Fruit fly (Drosophila melanogaster): ENCODE results near the gene mEFG1.

mEFG1 gene

DNA sequence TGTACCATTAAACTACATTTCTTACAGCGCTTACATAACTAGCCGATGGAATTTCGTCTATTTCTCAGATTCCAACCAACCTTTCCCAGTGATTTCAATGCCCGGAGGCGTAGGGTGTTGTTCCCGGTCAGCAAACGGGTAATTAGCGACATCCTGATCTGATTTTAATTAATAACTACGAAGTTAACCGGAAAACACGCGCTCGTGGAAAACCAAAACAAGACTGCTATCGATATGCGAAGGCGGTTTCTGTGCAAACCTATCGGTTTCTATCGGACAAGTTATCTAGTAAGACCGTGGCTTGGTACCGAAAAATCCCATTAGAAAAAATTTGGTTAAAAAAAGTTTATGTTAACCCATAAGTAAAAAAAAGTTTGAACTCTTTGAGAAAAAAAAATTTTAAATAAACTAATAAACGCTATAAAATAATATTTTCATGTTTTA, at the start of gene mEFG1:
Gene mEFG1, minus strand, starts transcription at position 253 of the 444 bp plus-strand sequence.
- TF ChIP-seq ttk (optimal IDR thresholded peaks at IDR 0.05) = no peak
- no peak for TF ChIP-seq Sin3A (optimal IDR thresholded peaks at IDR 0.05)
- TF ChIP-seq insv (optimal IDR thresholded peaks at IDR 0.05) = no peak
- TF ChIP-seq Myc (optimal IDR thresholded peaks at IDR 0.05) = no peak
- no peak for TF ChIP-seq psq (optimal IDR thresholded peaks at IDR 0.05)
- TF ChIP-seq h (optimal IDR thresholded peaks at IDR 0.05) = no peak

DNA sequence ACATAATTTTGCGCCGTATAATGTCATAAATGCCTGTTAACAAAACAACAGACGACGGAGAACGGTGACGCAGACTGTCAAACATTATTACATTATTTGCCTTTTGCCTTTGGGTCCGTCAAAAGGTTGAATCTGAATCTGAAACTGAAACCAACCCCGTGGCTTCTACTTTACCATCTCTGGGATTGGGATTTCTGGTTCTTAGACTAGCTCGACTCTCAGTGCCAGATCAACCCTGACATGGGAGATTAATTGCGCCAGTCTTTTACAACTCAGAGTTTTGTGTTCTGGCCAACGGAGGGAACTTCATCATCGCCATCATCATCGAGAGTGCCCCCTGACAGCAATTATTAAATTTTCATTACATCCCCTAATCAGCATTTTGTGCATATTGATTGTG, 49.6 kb upstream of the mEFG1 start:
- no peak for TF ChIP-seq psq (optimal IDR thresholded peaks at IDR 0.05)
- TF ChIP-seq ttk (optimal IDR thresholded peaks at IDR 0.05) = no peak
- no peak for TF ChIP-seq insv (optimal IDR thresholded peaks at IDR 0.05)
- no peak for TF ChIP-seq Myc (optimal IDR thresholded peaks at IDR 0.05)
- TF ChIP-seq Sin3A (optimal IDR thresholded peaks at IDR 0.05) = no peak
- no peak for TF ChIP-seq h (optimal IDR thresholded peaks at IDR 0.05)

DNA sequence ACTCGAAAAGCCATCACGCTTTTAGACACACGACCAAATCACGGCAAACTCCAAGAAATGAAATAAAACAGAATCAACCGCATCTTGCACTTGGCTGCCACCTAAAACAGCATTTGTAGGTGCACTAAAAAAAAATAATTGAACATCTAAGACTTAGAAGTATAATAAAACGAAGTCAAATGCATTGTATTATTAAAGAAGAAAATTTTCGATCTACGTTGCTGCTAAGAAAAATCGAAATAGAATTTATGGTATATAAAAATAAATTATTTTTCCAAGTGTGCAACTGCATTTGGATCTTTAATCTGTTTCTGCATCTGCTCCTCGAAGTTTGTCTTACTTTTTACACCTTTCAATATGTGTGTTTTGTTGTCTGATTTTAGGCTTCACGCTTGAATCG, 47.4 kb upstream of the mEFG1 start:
- TF ChIP-seq Sin3A (optimal IDR thresholded peaks at IDR 0.05) = no peak
- TF ChIP-seq ttk (optimal IDR thresholded peaks at IDR 0.05) = no peak
- no peak for TF ChIP-seq h (optimal IDR thresholded peaks at IDR 0.05)
- no peak for TF ChIP-seq insv (optimal IDR thresholded peaks at IDR 0.05)
- TF ChIP-seq psq (optimal IDR thresholded peaks at IDR 0.05) = no peak
- TF ChIP-seq Myc (optimal IDR thresholded peaks at IDR 0.05) = no peak

DNA sequence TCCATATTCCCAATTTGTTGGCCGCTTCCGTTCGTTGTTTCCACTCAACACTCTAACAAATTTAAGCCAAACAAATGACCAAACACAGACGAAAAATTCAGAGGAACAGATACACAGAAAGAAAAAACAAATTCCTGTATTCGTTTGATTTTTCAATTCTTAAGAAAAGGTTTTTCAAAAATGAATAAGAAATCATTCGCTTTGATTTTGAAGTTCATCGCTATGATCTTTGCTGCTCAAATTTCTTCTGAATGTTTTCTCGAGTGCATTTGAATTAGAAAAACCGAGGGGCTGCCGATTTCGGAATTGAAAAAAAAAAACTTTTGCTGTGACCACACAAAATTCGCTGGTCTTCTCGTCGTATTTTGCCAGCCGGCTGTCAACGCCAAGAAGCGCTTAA, 43.1 kb upstream of the mEFG1 start:
- no peak for TF ChIP-seq psq (optimal IDR thresholded peaks at IDR 0.05)
- no peak for TF ChIP-seq Myc (optimal IDR thresholded peaks at IDR 0.05)
- no peak for TF ChIP-seq insv (optimal IDR thresholded peaks at IDR 0.05)
- no peak for TF ChIP-seq Sin3A (optimal IDR thresholded peaks at IDR 0.05)
- no peak for TF ChIP-seq h (optimal IDR thresholded peaks at IDR 0.05)
- TF ChIP-seq ttk (optimal IDR thresholded peaks at IDR 0.05) = no peak

DNA sequence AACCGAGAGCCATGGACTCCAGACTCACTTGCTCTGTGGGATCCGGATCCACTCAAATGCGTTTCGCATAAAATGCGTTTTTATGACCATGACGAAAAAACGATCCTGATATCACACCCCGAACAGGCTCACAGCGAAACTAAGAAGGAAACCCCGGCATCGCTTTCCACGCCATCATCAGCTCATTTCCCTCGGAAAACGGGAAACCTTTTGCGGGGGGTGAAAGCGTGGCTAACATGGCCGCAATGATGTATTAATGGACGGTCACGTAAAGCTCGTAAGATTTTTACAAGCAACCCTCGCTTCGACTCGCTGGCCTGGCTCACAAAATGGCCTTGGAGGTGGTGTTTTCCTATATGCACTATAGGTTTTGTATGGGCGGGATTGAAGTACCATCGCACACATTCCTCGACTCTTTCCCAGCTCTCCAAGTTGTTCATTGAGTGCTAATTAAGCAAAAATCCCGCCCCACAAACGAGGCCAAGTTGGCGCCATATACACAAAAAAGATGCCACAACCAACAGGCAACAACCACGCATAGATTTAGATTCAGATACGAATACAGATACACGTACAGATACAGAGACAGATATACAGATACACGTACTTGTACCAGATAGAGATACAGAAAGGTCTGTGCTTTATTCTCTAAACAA, 42.1 kb upstream of the mEFG1 start:
- TF ChIP-seq insv (optimal IDR thresholded peaks at IDR 0.05) (no peak), psq (optimal IDR thresholded peaks at IDR 0.05) (no peak), h (optimal IDR thresholded peaks at IDR 0.05) (no peak), ttk (optimal IDR thresholded peaks at IDR 0.05) (no peak), Myc (optimal IDR thresholded peaks at IDR 0.05) (no peak), Sin3A (optimal IDR thresholded peaks at IDR 0.05) (no peak)

DNA sequence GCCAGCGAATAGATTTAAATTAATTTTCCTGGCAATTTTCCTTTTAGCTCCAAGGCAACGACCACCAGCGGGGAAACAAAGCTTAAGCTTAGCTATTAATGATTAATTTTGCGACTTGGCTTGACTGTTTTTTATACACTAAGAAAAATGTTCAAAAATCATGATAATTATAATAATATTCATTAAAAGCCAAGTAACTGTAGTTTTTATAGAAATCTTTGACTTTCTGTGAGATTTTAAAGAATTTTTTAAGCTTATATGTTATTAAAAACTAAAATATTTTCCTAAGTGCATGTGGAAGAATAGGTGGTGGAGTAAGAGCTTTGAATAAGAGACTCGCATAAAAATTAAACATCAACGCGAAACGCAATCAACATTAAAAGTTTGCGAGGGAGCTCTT, 41.5 kb upstream of the mEFG1 start:
- TF ChIP-seq Myc (optimal IDR thresholded peaks at IDR 0.05) (no peak), Sin3A (optimal IDR thresholded peaks at IDR 0.05) (no peak), h (optimal IDR thresholded peaks at IDR 0.05) (no peak), psq (optimal IDR thresholded peaks at IDR 0.05) (no peak), ttk (optimal IDR thresholded peaks at IDR 0.05) (no peak), insv (optimal IDR thresholded peaks at IDR 0.05) (no peak)

DNA sequence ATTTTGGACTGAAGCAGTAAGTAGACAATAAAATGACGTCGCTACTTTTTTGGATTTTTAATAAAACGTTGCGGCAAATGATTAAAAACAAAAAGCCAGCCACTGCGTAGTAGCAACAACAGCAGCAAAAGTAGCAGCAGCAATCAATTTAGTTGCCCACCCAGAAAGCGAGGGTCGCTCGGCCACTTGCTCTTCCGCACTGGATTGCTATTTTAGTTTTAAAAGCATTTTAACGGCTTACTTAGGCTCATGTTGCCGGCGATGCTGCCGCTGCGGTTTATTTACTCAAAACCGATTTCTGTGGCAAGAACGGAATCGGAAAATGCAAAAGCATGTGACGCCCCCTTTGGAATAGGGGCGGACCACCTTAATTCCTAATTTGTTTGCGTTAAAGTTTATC, 39.7 kb upstream of the mEFG1 start:
- no peak for TF ChIP-seq h (optimal IDR thresholded peaks at IDR 0.05)
- TF ChIP-seq insv (optimal IDR thresholded peaks at IDR 0.05) = no peak
- no peak for TF ChIP-seq psq (optimal IDR thresholded peaks at IDR 0.05)
- TF ChIP-seq Myc (optimal IDR thresholded peaks at IDR 0.05) = no peak
- no peak for TF ChIP-seq ttk (optimal IDR thresholded peaks at IDR 0.05)
- TF ChIP-seq Sin3A (optimal IDR thresholded peaks at IDR 0.05) = no peak

DNA sequence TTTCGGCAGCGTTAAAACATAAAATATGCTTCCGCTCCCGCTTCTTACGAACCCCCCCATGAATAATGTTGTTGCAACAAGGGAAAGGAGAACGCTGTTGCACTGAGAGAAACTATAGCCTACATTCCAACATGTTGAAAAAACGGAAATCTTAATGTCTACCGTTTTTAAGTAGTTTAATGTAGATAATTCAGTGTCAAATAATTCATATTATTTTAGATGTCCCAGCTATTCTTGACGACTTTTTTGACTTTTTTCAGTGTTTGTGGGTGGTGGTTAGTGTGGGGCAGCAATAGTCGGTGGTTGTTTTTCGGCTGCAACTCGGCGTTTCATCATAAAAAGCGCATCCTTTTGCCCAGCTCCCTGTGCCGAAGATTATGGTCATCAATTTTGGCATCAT, 39.1 kb upstream of the mEFG1 start:
- TF ChIP-seq Sin3A (optimal IDR thresholded peaks at IDR 0.05) = no peak
- TF ChIP-seq ttk (optimal IDR thresholded peaks at IDR 0.05) = no peak

DNA sequence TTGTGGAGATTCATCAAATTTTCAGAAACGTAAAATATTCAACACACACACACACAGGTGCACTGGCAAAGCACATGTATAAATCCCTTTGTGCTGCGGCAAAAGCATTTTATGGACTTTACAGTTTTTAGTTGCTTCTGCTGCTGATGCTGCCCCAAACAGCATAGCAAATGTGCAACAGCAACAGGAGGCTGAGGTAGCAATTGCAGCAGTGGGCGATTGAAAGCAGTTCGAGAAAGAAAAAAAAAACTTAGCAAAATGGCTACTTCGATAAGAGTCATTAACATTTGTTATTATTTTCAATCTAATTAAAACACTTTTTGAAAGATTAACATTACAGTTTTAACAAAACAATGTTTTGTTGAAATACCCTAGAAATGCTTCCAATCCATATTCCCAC, 37.4 kb upstream of the mEFG1 start:
- TF ChIP-seq ttk (optimal IDR thresholded peaks at IDR 0.05) = no peak
- no peak for TF ChIP-seq insv (optimal IDR thresholded peaks at IDR 0.05)
- no peak for TF ChIP-seq Myc (optimal IDR thresholded peaks at IDR 0.05)
- no peak for TF ChIP-seq h (optimal IDR thresholded peaks at IDR 0.05)
- TF ChIP-seq psq (optimal IDR thresholded peaks at IDR 0.05) = no peak

DNA sequence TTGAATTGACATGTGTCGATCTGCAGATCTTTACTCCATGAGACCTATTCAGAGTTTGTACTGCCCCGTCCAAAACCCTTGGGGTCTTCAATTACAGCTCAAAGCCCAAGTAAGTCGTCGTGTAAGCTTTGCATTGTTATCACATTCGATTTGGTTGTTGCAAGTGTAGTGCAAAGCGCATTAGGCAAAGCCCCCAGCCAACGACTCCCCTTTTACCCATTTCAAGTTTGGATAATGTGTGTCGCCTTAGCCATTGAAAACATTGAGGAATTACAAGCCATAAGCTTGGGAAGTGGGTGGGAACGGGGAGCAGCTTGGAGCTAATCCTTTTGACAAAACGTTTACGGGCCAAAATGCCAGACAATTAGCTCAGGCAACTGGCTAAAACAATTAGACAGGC, 36.6 kb upstream of the mEFG1 start:
- TF ChIP-seq Sin3A (optimal IDR thresholded peaks at IDR 0.05) = no peak
- no peak for TF ChIP-seq insv (optimal IDR thresholded peaks at IDR 0.05)
- no peak for TF ChIP-seq ttk (optimal IDR thresholded peaks at IDR 0.05)
- TF ChIP-seq psq (optimal IDR thresholded peaks at IDR 0.05) = no peak
- TF ChIP-seq Myc (optimal IDR thresholded peaks at IDR 0.05) = no peak
- TF ChIP-seq h (optimal IDR thresholded peaks at IDR 0.05) = no peak

DNA sequence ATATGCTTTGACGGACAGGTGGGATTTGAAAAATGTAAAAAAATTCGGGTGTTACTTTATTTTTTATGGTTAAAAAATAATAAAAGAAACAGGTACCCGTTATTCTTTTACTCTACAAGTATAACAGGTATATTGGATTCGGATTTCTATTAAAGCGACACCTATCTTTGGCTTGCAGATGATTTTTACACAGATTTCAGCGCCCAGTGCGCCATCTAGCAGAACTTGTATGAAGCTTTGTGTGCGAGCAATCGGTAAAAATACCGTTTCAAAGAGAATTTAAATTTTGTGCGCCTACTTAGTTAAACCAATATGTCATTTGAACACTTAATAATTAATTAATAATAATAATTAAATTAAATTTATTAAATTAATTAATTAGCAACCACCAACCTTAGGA, 35.2 kb upstream of the mEFG1 start:
- TF ChIP-seq Sin3A (optimal IDR thresholded peaks at IDR 0.05) (no peak), insv (optimal IDR thresholded peaks at IDR 0.05) (no peak), Myc (optimal IDR thresholded peaks at IDR 0.05) (no peak), psq (optimal IDR thresholded peaks at IDR 0.05) (no peak), ttk (optimal IDR thresholded peaks at IDR 0.05) (no peak), h (optimal IDR thresholded peaks at IDR 0.05) (no peak)

DNA sequence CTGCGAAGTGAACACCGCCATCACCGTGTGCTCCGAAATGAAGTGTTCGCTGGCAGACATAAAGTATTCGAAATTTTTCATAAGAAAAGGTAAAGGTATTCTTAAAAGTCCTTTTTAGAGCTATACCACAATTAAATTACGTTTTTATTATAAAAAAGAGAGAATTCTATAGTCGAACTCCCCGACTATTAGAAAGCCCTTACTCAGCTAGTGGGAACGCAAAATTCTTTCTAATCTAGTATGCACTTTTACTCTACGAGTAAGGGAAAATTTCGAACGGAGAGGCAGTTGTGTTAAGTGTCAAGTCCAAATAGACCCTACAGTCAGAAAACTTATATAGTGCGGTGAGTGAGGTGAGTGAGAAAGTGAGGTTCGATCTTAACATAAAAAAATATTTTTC, 34.3 kb upstream of the mEFG1 start, which contains the start of gene CG31909:
Gene CG31909, plus strand, starts transcription at position 301 of the 400 bp plus-strand sequence.
- no peak for TF ChIP-seq Myc (optimal IDR thresholded peaks at IDR 0.05)
- no peak for TF ChIP-seq psq (optimal IDR thresholded peaks at IDR 0.05)
- TF ChIP-seq ttk (optimal IDR thresholded peaks at IDR 0.05) = no peak
- no peak for TF ChIP-seq Sin3A (optimal IDR thresholded peaks at IDR 0.05)
- no peak for TF ChIP-seq insv (optimal IDR thresholded peaks at IDR 0.05)
- TF ChIP-seq h (optimal IDR thresholded peaks at IDR 0.05) = no peak

DNA sequence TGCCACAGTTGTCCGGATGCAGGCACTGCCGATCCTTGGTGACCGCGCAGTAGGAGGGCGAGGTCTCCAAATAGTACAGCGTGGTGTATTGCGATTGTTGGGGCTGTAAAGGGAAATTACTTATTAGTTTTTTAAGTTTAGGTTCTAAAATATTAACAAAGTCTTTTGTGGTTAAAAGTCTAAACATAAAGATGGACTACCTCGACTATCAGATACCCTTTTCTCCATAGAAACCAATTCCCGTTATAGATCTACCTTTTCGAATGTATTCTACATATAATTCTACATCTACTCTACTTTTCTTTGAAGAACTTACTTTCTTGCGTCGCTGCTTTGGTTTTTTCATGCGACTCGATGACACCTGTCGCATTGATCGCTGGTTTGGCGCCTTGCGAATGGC, 33.3 kb upstream of the mEFG1 start:
- TF ChIP-seq insv (optimal IDR thresholded peaks at IDR 0.05) (no peak), h (optimal IDR thresholded peaks at IDR 0.05) (no peak), Sin3A (optimal IDR thresholded peaks at IDR 0.05) (no peak), psq (optimal IDR thresholded peaks at IDR 0.05) (no peak), Myc (optimal IDR thresholded peaks at IDR 0.05) (no peak), ttk (optimal IDR thresholded peaks at IDR 0.05) (no peak)
